Fruit fly (Drosophila melanogaster): ENCODE data around the gene Saf-B.

The Saf-B gene

dm6 chr3R:24813637-24814301, 3.5 kb upstream of the Saf-B start, which contains the start of the genes lili and CG34150 (continued):
- no peak for TF ChIP-seq pb (GFP tag; optimal IDR thresholded peaks at IDR 0.05)
- 0 out of 2 replicates have a peak, but pooled peaks have one; percentile 18 for TF ChIP-seq ap (GFP tag; IDR thresholded peaks at IDR 0.05)
- peak; percentile 85 for TF ChIP-seq knrl (GFP tag; IDR thresholded peaks at IDR 0.05; ENCODE audit: partially characterized antibody)
- TF ChIP-seq gce (GFP tag; IDR thresholded peaks at IDR 0.05) = no peak
- TF ChIP-seq CG17186 (GFP tag; optimal IDR thresholded peaks at IDR 0.05) = peak; percentile 19
- peak; percentile 56 for TF ChIP-seq Mes4 (GFP tag; optimal IDR thresholded peaks at IDR 0.05)
- TF ChIP-seq CG12155 (GFP tag; optimal IDR thresholded peaks at IDR 0.05) = peak; percentile 82
- peak; percentile 86 for TF ChIP-seq sob (GFP tag; IDR thresholded peaks at IDR 0.05)
- no peak for TF ChIP-seq sr (GFP tag; IDR thresholded peaks at IDR 0.05)
- TF ChIP-seq Mrtf (GFP tag; IDR thresholded peaks at IDR 0.05) = 0 out of 3 replicates have a peak, but pooled peaks have one; percentile 45
- peak; percentile 69 for TF ChIP-seq dmrt11E (tag; optimal IDR thresholded peaks at IDR 0.05)
- TF ChIP-seq gcm2 (GFP tag; optimal IDR thresholded peaks at IDR 0.05) = peak; percentile 48
- peak; percentile 41 for TF ChIP-seq CG1792 (GFP tag; optimal IDR thresholded peaks at IDR 0.05)
- peak; percentile 75 for TF ChIP-seq stwl (tag; optimal IDR thresholded peaks at IDR 0.05)
- TF ChIP-seq gsb (GFP tag; IDR thresholded peaks at IDR 0.05) = no peak

dm6 chr3R:24823061-24823460, 5.8 kb downstream of the Saf-B start:
- TF ChIP-seq CG10267 (tag; optimal IDR thresholded peaks at IDR 0.05) (no peak), D19A (tag; optimal IDR thresholded peaks at IDR 0.05) (no peak), rib (GFP tag; IDR thresholded peaks at IDR 0.05) (no peak), CG31365 (tag; optimal IDR thresholded peaks at IDR 0.05) (no peak), Usf (GFP tag; optimal IDR thresholded peaks at IDR 0.05) (no peak), Elba2 (GFP tag; optimal IDR thresholded peaks at IDR 0.05) (no peak), CG13775 (GFP tag; optimal IDR thresholded peaks at IDR 0.05) (no peak), CG10366 (GFP tag; IDR thresholded peaks at IDR 0.05) (no peak), ken (GFP tag; IDR thresholded peaks at IDR 0.05) (no peak), CG33213 (GFP tag; optimal IDR thresholded peaks at IDR 0.05) (no peak), CG11723 (GFP tag; optimal IDR thresholded peaks at IDR 0.05) (no peak), CG11696 (GFP tag; IDR thresholded peaks at IDR 0.05) (no peak), nerfin-2 (GFP tag; IDR thresholded peaks at IDR 0.05; ENCODE audit: partially characterized antibody) (no peak), her (GFP tag; optimal IDR thresholded peaks at IDR 0.05) (no peak), seq (GFP tag; IDR thresholded peaks at IDR 0.05) (no peak)

dm6 chr3R:24825548-24825947, 8.3 kb downstream of the Saf-B start, which contains the start of gene niki:
TSS of gene niki (minus strand) at chr3R:24825648.
- no peak for TF ChIP-seq sob (GFP tag; IDR thresholded peaks at IDR 0.05)
- no peak for TF ChIP-seq CG12219 (GFP tag; optimal IDR thresholded peaks at IDR 0.05)
- no peak for TF ChIP-seq BtbVII (GFP tag; optimal IDR thresholded peaks at IDR 0.05)

- TF ChIP-seq MESR4 (GFP tag; optimal IDR thresholded peaks at IDR 0.05) = peak; percentile 1
- TF ChIP-seq sens (GFP tag) = peak; percentile 70
- TF ChIP-seq E2f2 (GFP tag; IDR thresholded peaks at IDR 0.05) = peak; percentile 59
- TF ChIP-seq MTF-1 (GFP tag; optimal IDR thresholded peaks at IDR 0.05; ENCODE audit: borderline replicate concordance) = no peak
- peak; percentile 48 for TF ChIP-seq Dref (GFP tag; IDR thresholded peaks at IDR 0.05)
- TF ChIP-seq Dp (GFP tag; optimal IDR thresholded peaks at IDR 0.05) = peak; percentile 48
- TF ChIP-seq onecut (GFP tag; IDR thresholded peaks at IDR 0.05) = peak; percentile 100
- no peak for TF ChIP-seq Deaf1 (tag; optimal IDR thresholded peaks at IDR 0.05)
- TF ChIP-seq CG15514 (GFP tag; optimal IDR thresholded peaks at IDR 0.05) = peak; percentile 13
- TF ChIP-seq YL-1 (GFP tag; optimal IDR thresholded peaks at IDR 0.05) = peak; percentile 42
- peak; percentile 53 for TF ChIP-seq Med (GFP tag)
- TF ChIP-seq hb (GFP tag; IDR thresholded peaks at IDR 0.05; ENCODE audit: partially characterized antibody) = no peak
- TF ChIP-seq Lim3 (GFP tag; IDR thresholded peaks at IDR 0.05) = no peak
- peak; percentile 22 for TF ChIP-seq pzg (GFP tag; optimal IDR thresholded peaks at IDR 0.05)
- peak; percentile 99 for TF ChIP-seq ewg (GFP tag; optimal IDR thresholded peaks at IDR 0.05)
- peak; percentile 30 for TF ChIP-seq nerfin-1 (tag; optimal IDR thresholded peaks at IDR 0.05)
Observed at dm6 chr3R:24828234-24828633, 11.0 kb downstream of the Saf-B start, which contains the start of gene RabX4. TSS of gene RabX4 (minus strand) at chr3R:24828409.

Data from whole organism, embryonic.